Fruit fly (Drosophila melanogaster): ENCODE measurements around the gene bond.

bond gene

dm6 chr3R:22582981-22583380, 32.5 kb downstream of the bond start, which contains the start of gene Dph5 (continued):
- TF ChIP-seq tin (GFP tag; optimal IDR thresholded peaks at IDR 0.05) (no peak), seq (GFP tag; IDR thresholded peaks at IDR 0.05) (no peak), E2f2 (GFP tag; IDR thresholded peaks at IDR 0.05) (peak; percentile 92), mld (GFP tag; IDR thresholded peaks at IDR 0.05; ENCODE audit: partially characterized antibody) (0 out of 3 replicates have a peak, but pooled peaks have one; percentile 30), Dll (GFP tag; IDR thresholded peaks at IDR 0.05; ENCODE audit: partially characterized antibody) (0 out of 4 replicates have a peak, but pooled peaks have one; percentile 11), CG12299 (tag; optimal IDR thresholded peaks at IDR 0.05) (no peak), sqz (GFP tag; optimal IDR thresholded peaks at IDR 0.05) (no peak), pros (GFP tag; optimal IDR thresholded peaks at IDR 0.05) (no peak), Ada2b (GFP tag; IDR thresholded peaks at IDR 0.05) (no peak), CG18011 (GFP tag; optimal IDR thresholded peaks at IDR 0.05) (no peak), CG14710 (tag; optimal IDR thresholded peaks at IDR 0.05) (peak; percentile 0), B-H2 (GFP tag; optimal IDR thresholded peaks at IDR 0.05) (no peak), zen (tag; optimal IDR thresholded peaks at IDR 0.05) (peak; percentile 5), Hr39 (optimal IDR thresholded peaks at IDR 0.05) (no peak), lola (GFP tag; optimal IDR thresholded peaks at IDR 0.05) (no peak), gfzf (GFP tag; optimal IDR thresholded peaks at IDR 0.05) (peak; percentile 83), Ets97D (GFP tag; optimal IDR thresholded peaks at IDR 0.05) (peak; percentile 7), Hmx (GFP tag; optimal IDR thresholded peaks at IDR 0.05) (no peak), CG8089 (GFP tag; optimal IDR thresholded peaks at IDR 0.05) (no peak), BEAF-32 (GFP tag; optimal IDR thresholded peaks at IDR 0.05) (peak; percentile 12), Elba2 (GFP tag; optimal IDR thresholded peaks at IDR 0.05) (no peak), bbx (GFP tag; IDR thresholded peaks at IDR 0.05; ENCODE audit: partially characterized antibody) (peak; percentile 29; the same call in 1 of the 2 replicates), ftz-f1 (GFP tag; optimal IDR thresholded peaks at IDR 0.05) (peak; percentile 98), pzg (GFP tag; optimal IDR thresholded peaks at IDR 0.05) (peak; percentile 61), CG10462 (GFP tag; optimal IDR thresholded peaks at IDR 0.05) (no peak), Med (GFP tag) (peak; percentile 37), MESR4 (GFP tag; optimal IDR thresholded peaks at IDR 0.05) (peak; percentile 70)

- TF ChIP-seq CG15479 (GFP tag; optimal IDR thresholded peaks at IDR 0.05) = no peak
- TF ChIP-seq CG10462 (GFP tag; optimal IDR thresholded peaks at IDR 0.05) = no peak
- no peak for TF ChIP-seq CG9609 (GFP tag; optimal IDR thresholded peaks at IDR 0.05)
- TF ChIP-seq sd (tag; optimal IDR thresholded peaks at IDR 0.05) = peak; percentile 53
- no peak for TF ChIP-seq oc (tag; optimal IDR thresholded peaks at IDR 0.05)
- TF ChIP-seq Usf (GFP tag; optimal IDR thresholded peaks at IDR 0.05) = no peak
- no peak for TF ChIP-seq bsh (GFP tag; optimal IDR thresholded peaks at IDR 0.05)
- TF ChIP-seq CG2712 (tag; optimal IDR thresholded peaks at IDR 0.05) = no peak
- TF ChIP-seq CG5245 (GFP tag; optimal IDR thresholded peaks at IDR 0.05) = no peak
- no peak for TF ChIP-seq wek (GFP tag; optimal IDR thresholded peaks at IDR 0.05)
- TF ChIP-seq CG4360 (GFP tag; IDR thresholded peaks at IDR 0.05) = no peak
- TF ChIP-seq br (optimal IDR thresholded peaks at IDR 0.05) = no peak
- no peak for TF ChIP-seq CG12299 (tag; optimal IDR thresholded peaks at IDR 0.05)
- TF ChIP-seq hkb (optimal IDR thresholded peaks at IDR 0.05) = peak; percentile 21
- TF ChIP-seq hkb (GFP tag; IDR thresholded peaks at IDR 0.05) = no peak
- TF ChIP-seq Sry-δ (GFP tag; optimal IDR thresholded peaks at IDR 0.05) = peak; percentile 12
- no peak for TF ChIP-seq Spps (tag; optimal IDR thresholded peaks at IDR 0.05)
- no peak for TF ChIP-seq CG2202 (tag; optimal IDR thresholded peaks at IDR 0.05)
- no peak for TF ChIP-seq CG32772 (GFP tag; IDR thresholded peaks at IDR 0.05)
- no peak for TF ChIP-seq twi (tag; optimal IDR thresholded peaks at IDR 0.05)
- TF ChIP-seq CG8089 (GFP tag; optimal IDR thresholded peaks at IDR 0.05) = no peak
- no peak for TF ChIP-seq CG4854 (GFP tag; optimal IDR thresholded peaks at IDR 0.05)
- no peak for TF ChIP-seq CG10321 (GFP tag; IDR thresholded peaks at IDR 0.05)
- no peak for TF ChIP-seq mam (GFP tag; optimal IDR thresholded peaks at IDR 0.05)
- TF ChIP-seq ind (GFP tag; optimal IDR thresholded peaks at IDR 0.05) = no peak
- TF ChIP-seq luna (GFP tag; optimal IDR thresholded peaks at IDR 0.05) = no peak
- TF ChIP-seq Oli (tag; optimal IDR thresholded peaks at IDR 0.05) = no peak
- TF ChIP-seq trh (GFP tag; optimal IDR thresholded peaks at IDR 0.05) = no peak
These were observed 34.1 kb downstream of the bond start, which contains the start of the genes CG33107 and CG6937 for dm6 chr3R:22584582-22584981. TSS of gene CG33107 (minus strand) at chr3R:22584718. TSS of gene CG6937 (plus strand) at chr3R:22584773.

All from whole organism, embryonic.